Fruit fly (Drosophila melanogaster) whole organism, embryonic: Measurements from ENCODE around the gene CG9389.

Experiments used
- Abd-B ChIP-seq: fragments of 200-800 bp; sonication (Bioruptor generic); optimal IDR thresholded peaks from 2 replicates; lab custom pipeline; 2018; ENCODE audit warnings: missing biosample characterization, mild to moderate bottlenecking, missing genetic modification characterization, moderate library complexity
- Atf-2 ChIP-seq: fragments of 200-800 bp; sonication (Bioruptor generic); optimal IDR thresholded peaks from 2 replicates; lab custom pipeline; 2016; ENCODE audit warnings: missing biosample characterization, missing genetic modification characterization
- CG10209 ChIP-seq: fragments of 200-800 bp; sonication (Bioruptor generic); optimal IDR thresholded peaks from 3 replicates; lab custom pipeline; 2017; ENCODE audit warnings: missing biosample characterization, mild to moderate bottlenecking, missing genetic modification characterization, missing genetic modification reagents
- CG12236 ChIP-seq: fragments of 200-800 bp; sonication (Bioruptor generic); optimal IDR thresholded peaks from 2 replicates; lab custom pipeline; 2016; ENCODE audit warnings: missing biosample characterization, missing genetic modification characterization
- CG12659 ChIP-seq: fragments of 200-800 bp; sonication (Bioruptor generic); optimal IDR thresholded peaks from 3 replicates; lab custom pipeline; 2017; ENCODE audit warnings: mild to moderate bottlenecking, missing biosample characterization, missing genetic modification reagents, missing genetic modification characterization
- CG13624 ChIP-seq: fragments of 200-800 bp; sonication (Bioruptor generic); optimal IDR thresholded peaks from 2 replicates; lab custom pipeline; 2016; ENCODE audit warnings: missing biosample characterization, missing genetic modification characterization
- CG17359 ChIP-seq: fragments of 200-800 bp; sonication (Bioruptor generic); optimal IDR thresholded peaks from 3 replicates; lab custom pipeline; 2018; ENCODE audit warnings: missing biosample characterization, mild to moderate bottlenecking, missing genetic modification characterization, moderate library complexity
- CG17829 ChIP-seq: fragments of 200-800 bp; optimal IDR thresholded peaks from 2 replicates; lab custom pipeline; 2019; ENCODE audit warnings: missing biosample characterization, mild to moderate bottlenecking, missing genetic modification characterization, moderate library complexity
- CG18619 ChIP-seq: fragments of 200-800 bp; sonication (Bioruptor generic); optimal IDR thresholded peaks from 3 replicates; lab custom pipeline; 2017; ENCODE audit warnings: missing biosample characterization, mild to moderate bottlenecking, missing genetic modification characterization
- CG2199 ChIP-seq: fragments of 200-800 bp; sonication (Bioruptor generic); IDR thresholded peaks from 3 replicates; pipeline ENCODE4 v1.3.6; 2022; ENCODE audit warnings: missing biosample characterization, missing genetic modification characterization
- CG30403 ChIP-seq: fragments of 200-800 bp; sonication (Bioruptor generic); optimal IDR thresholded peaks from 3 replicates; lab custom pipeline; 2016; ENCODE audit warnings: missing biosample characterization, missing genetic modification characterization
- CG32772 ChIP-seq: fragments of 200-800 bp; sonication (Bioruptor generic); IDR thresholded peaks from 2 replicates; pipeline ENCODE4 v1.3.6; 2022; ENCODE audit warnings: missing biosample characterization, missing genetic modification characterization
- CG4854 ChIP-seq: fragments of 200-800 bp; sonication (Bioruptor generic); optimal IDR thresholded peaks from 2 replicates; lab custom pipeline; 2016; ENCODE audit warnings: missing biosample characterization, missing genetic modification characterization, inconsistent platforms
- CG7271 ChIP-seq: fragments of 200-800 bp; sonication (Bioruptor generic); optimal IDR thresholded peaks from 2 replicates; lab custom pipeline; 2018; ENCODE audit warnings: missing biosample characterization, mild to moderate bottlenecking, missing genetic modification characterization, moderate library complexity
- CG7786 ChIP-seq: fragments of 200-800 bp; sonication (Bioruptor generic); optimal IDR thresholded peaks from 2 replicates; lab custom pipeline; 2016; ENCODE audit warnings: missing biosample characterization, missing genetic modification characterization
- CG8281 ChIP-seq: fragments of 200-800 bp; sonication (Bioruptor generic); optimal IDR thresholded peaks from 2 replicates; lab custom pipeline; 2018; ENCODE audit warnings: missing biosample characterization, mild to moderate bottlenecking, missing genetic modification characterization, moderate library complexity
- HLH54F ChIP-seq: fragments of 200-800 bp; sonication (Bioruptor generic); optimal IDR thresholded peaks from 3 replicates; lab custom pipeline; 2016; ENCODE audit warnings: missing biosample characterization, missing genetic modification characterization
- HLHmδ ChIP-seq: fragments of 200-800 bp; sonication (Bioruptor generic); optimal IDR thresholded peaks from 2 replicates; lab custom pipeline; 2018; ENCODE audit warnings: missing biosample characterization, mild to moderate bottlenecking, missing genetic modification characterization, moderate library complexity
- Hmx ChIP-seq: fragments of 200-800 bp; sonication (Bioruptor generic); optimal IDR thresholded peaks from 2 replicates; lab custom pipeline; 2016; ENCODE audit warnings: missing biosample characterization, missing genetic modification characterization
- MTF-1 ChIP-seq: fragments of 200-800 bp; sonication (Bioruptor generic); optimal IDR thresholded peaks from 2 replicates; lab custom pipeline; 2018; ENCODE audit warnings: missing biosample characterization, mild to moderate bottlenecking, missing genetic modification characterization, borderline replicate concordance
- Nf-YB ChIP-seq: fragments of 200-800 bp; sonication (Bioruptor generic); optimal IDR thresholded peaks from 3 replicates; lab custom pipeline; 2019; ENCODE audit warnings: missing biosample characterization, mild to moderate bottlenecking, missing genetic modification characterization, moderate library complexity
- Nf-YC ChIP-seq: fragments of 200-800 bp; optimal IDR thresholded peaks from 3 replicates; lab custom pipeline; 2019; ENCODE audit warnings: missing biosample characterization, mild to moderate bottlenecking, missing genetic modification characterization, moderate library complexity
- Oli ChIP-seq: fragments of 200-800 bp; sonication (Bioruptor generic); optimal IDR thresholded peaks from 2 replicates; lab custom pipeline; 2018; ENCODE audit warnings: missing biosample characterization, mild to moderate bottlenecking, missing genetic modification characterization, moderate library complexity
- Optix ChIP-seq: fragments of 200-800 bp; sonication (Bioruptor generic); IDR thresholded peaks from 3 replicates; pipeline ENCODE4 v1.3.6; 2022; ENCODE audit warnings: missing biosample characterization, missing genetic modification characterization
- Ptx1 ChIP-seq: fragments of 200-800 bp; sonication (Bioruptor generic); IDR thresholded peaks from 2 replicates; pipeline ENCODE4 v1.3.6; 2022; ENCODE audit warnings: missing biosample characterization, missing genetic modification characterization
- Side ChIP-seq: fragments of 200-800 bp; sonication (Bioruptor generic); optimal IDR thresholded peaks from 2 replicates; lab custom pipeline; 2016; ENCODE audit warnings: missing biosample characterization, missing genetic modification characterization
- Sox102F ChIP-seq: fragments of 200-800 bp; sonication (Bioruptor generic); optimal IDR thresholded peaks from 2 replicates; lab custom pipeline; 2018; ENCODE audit warnings: missing biosample characterization, mild to moderate bottlenecking, missing genetic modification characterization, moderate library complexity
- Sry-β ChIP-seq: fragments of 200-800 bp; sonication (Bioruptor generic); optimal IDR thresholded peaks from 2 replicates; lab custom pipeline; 2018; ENCODE audit warnings: missing biosample characterization, mild to moderate bottlenecking, missing genetic modification characterization, moderate library complexity
- al ChIP-seq: fragments of 200-800 bp; sonication (Bioruptor generic); IDR thresholded peaks from 2 replicates; pipeline ENCODE4 v1.3.6; 2022; ENCODE audit warnings: missing biosample characterization, missing genetic modification characterization
- cas ChIP-seq: fragments of 200-800 bp; sonication (Bioruptor generic); IDR thresholded peaks from 2 replicates; pipeline ENCODE4 v1.3.6; 2022; ENCODE audit warnings: missing biosample characterization, missing genetic modification characterization
- dmrt99B ChIP-seq: fragments of 200-800 bp; sonication (Bioruptor generic); optimal IDR thresholded peaks from 2 replicates; lab custom pipeline; 2018; ENCODE audit warnings: missing biosample characterization, mild to moderate bottlenecking, missing genetic modification characterization, moderate library complexity
- ems ChIP-seq: fragments of 200-800 bp; sonication (Bioruptor generic); optimal IDR thresholded peaks from 3 replicates; lab custom pipeline; 2016; ENCODE audit warnings: missing biosample characterization, missing genetic modification characterization
- esg ChIP-seq: fragments of 200-800 bp; sonication (Bioruptor generic); conservative IDR thresholded peaks from 2 replicates; pipeline ENCODE4 v1.3.6; 2022; ENCODE audit warnings: missing biosample characterization, missing genetic modification characterization
- fu2 ChIP-seq: fragments of 200-800 bp; sonication (Bioruptor generic); optimal IDR thresholded peaks from 2 replicates; lab custom pipeline; 2016; ENCODE audit warnings: missing biosample characterization, missing genetic modification characterization
- hkb ChIP-seq, 2 experiments: fragments of 200-800 bp in 1 of 2; fragments of >200 bp in 1 of 2; sonication (Bioruptor generic) in 1 of 2; IDR thresholded peaks in 1 of 2; optimal IDR thresholded peaks in 1 of 2; 2 replicates each; pipeline versions ENCODE4 v1.3.6 to Lab custom; 2017 to 2022; ENCODE audit warnings: missing biosample characterization in 1 of 2, missing genetic modification characterization in 1 of 2
- ken ChIP-seq: fragments of 200-800 bp; sonication (Bioruptor generic); IDR thresholded peaks from 3 replicates; pipeline ENCODE4 v1.3.6; 2022; ENCODE audit warnings: missing biosample characterization, missing genetic modification characterization
- lilli ChIP-seq: fragments of 200-800 bp; sonication (Bioruptor generic); optimal IDR thresholded peaks from 3 replicates; lab custom pipeline; 2016; ENCODE audit warnings: missing biosample characterization, missing genetic modification characterization
- lmd ChIP-seq: fragments of 200-800 bp; sonication (Bioruptor generic); IDR thresholded peaks from 2 replicates; pipeline ENCODE4 v1.3.6; 2022; ENCODE audit warnings: missing biosample characterization, missing genetic modification characterization
- lola ChIP-seq, 3 experiments: fragments of >200 bp in 2 of 3; fragments of 200-800 bp in 1 of 3; sonication (Bioruptor generic) in 1 of 3; optimal IDR thresholded peaks; 2 replicates each; lab custom pipeline; 2017 to 2019; ENCODE audit warnings: missing biosample characterization in 3 of 3, missing genetic modification characterization in 3 of 3, mild to moderate bottlenecking in 1 of 3, moderate library complexity in 1 of 3
- sima ChIP-seq: fragments of 200-800 bp; sonication (Bioruptor generic); optimal IDR thresholded peaks from 2 replicates; lab custom pipeline; 2016; ENCODE audit warnings: missing biosample characterization, missing genetic modification characterization
- slp2 ChIP-seq: fragments of 200-800 bp; sonication (Bioruptor generic); optimal IDR thresholded peaks from 2 replicates; lab custom pipeline; 2016; ENCODE audit warnings: missing biosample characterization, missing genetic modification characterization
- sna ChIP-seq: fragments of 200-800 bp; sonication (Bioruptor generic); IDR thresholded peaks from 2 replicates; pipeline ENCODE4 v1.3.6; 2022; ENCODE audit warnings: missing biosample characterization, missing genetic modification characterization; ENCODE audit not compliant: partially characterized antibody
- sqz ChIP-seq: fragments of 200-800 bp; sonication (Bioruptor generic); optimal IDR thresholded peaks from 3 replicates; lab custom pipeline; 2018; ENCODE audit warnings: missing biosample characterization, mild to moderate bottlenecking, missing genetic modification characterization
- ttk ChIP-seq: fragments of 200-800 bp; sonication (Bioruptor generic); IDR thresholded peaks from 2 replicates; pipeline ENCODE4 v2.1.2; 2022; ENCODE audit warnings: missing biosample characterization, missing genetic modification characterization
- vvl ChIP-seq: fragments of 200-800 bp; sonication (Bioruptor generic); IDR thresholded peaks from 2 replicates; pipeline ENCODE4 v1.3.6; 2022; ENCODE audit warnings: missing biosample characterization, missing genetic modification characterization
- wor ChIP-seq: fragments of 200-800 bp; sonication (Bioruptor generic); IDR thresholded peaks from 2 replicates; pipeline ENCODE4 v1.3.6; 2022; ENCODE audit warnings: missing biosample characterization, missing genetic modification characterization
- zfh1 ChIP-seq: fragments of 200-800 bp; sonication (Bioruptor generic); IDR thresholded peaks from 3 replicates; pipeline ENCODE4 v1.3.6; 2022; ENCODE audit warnings: missing biosample characterization, missing genetic modification characterization

The CG9389 gene

DNA sequence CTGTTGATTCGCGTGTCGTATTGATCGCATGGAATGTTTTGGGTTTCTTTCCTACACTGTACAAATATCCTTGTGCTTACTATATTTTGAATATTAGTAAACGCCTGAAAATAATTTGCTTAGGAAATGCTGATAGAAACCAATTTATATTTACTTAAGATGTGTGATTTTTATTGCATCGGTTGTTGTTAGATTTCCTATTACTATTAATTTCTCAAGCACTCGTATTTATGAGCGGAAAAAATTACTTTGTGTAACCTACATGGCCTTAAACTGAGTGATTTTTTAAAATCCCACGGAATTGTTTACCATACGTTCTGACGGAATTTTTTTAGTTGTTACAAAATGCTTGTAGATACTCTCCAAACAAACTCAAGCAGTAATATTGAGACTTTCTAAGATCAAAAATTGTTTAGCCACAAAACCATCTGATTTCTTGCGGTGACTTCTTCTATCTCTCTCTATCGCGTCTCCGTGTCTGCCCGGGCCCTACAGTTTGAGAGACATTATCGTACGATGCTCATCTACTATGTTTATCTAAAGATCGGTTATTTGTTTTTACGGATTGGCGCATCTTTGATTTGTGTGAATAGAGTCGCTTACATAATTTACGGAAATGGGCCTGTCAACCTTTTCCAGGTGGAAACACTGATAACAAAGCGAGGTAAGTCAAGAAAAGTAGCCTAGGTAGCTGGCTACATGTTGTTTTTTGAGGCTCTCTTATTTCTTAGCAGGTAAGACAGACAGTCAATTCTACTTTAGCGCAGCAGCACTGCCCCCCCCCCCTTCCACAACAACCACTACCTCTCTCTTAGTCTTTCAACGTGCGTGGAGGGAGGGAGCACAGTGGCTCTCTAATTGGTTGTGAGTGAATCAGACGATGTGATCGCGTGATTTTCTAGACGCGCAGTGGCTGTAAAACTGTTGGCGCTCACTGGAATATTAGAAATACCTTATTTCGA, 6.2 kb upstream of the CG9389 start (continued):
- TF ChIP-seq CG17359 (tag; lab: Kevin White, UChicago) (peak; percentile 48), CG2199 (GFP tag; lab: Robert Waterston, UW) (peak; percentile 45; the same call in 1 of the 3 replicates), Nf-YC (tag; lab: Kevin White, UChicago) (peak; percentile 36), CG32772 (GFP tag; lab: Robert Waterston, UW) (0 out of 2 replicates have a peak, but pooled peaks have one; percentile 11), ems (GFP tag; lab: Kevin White, UChicago) (peak; percentile 40), ken (GFP tag; lab: Robert Waterston, UW) (no peak), lmd (GFP tag; lab: Robert Waterston, UW) (peak; percentile 52), HLH54F (GFP tag; lab: Kevin White, UChicago) (peak; percentile 51), Side (GFP tag; lab: Kevin White, UChicago) (peak; percentile 51), zfh1 (GFP tag; lab: Robert Waterston, UW) (peak; percentile 34; the same call in 1 of the 3 replicates), sqz (peak; percentile 29), CG13624 (peak; percentile 50), Atf-2 (GFP tag; lab: Kevin White, UChicago) (peak; percentile 65), CG12236 (GFP tag; lab: Kevin White, UChicago) (peak; percentile 27), Optix (GFP tag; lab: Robert Waterston, UW) (no peak), CG7271 (no peak), CG4854 (GFP tag; lab: Kevin White, UChicago) (peak; percentile 41), dmrt99B (tag; lab: Kevin White, UChicago) (peak; percentile 75), slp2 (peak; percentile 48), lola (GFP tag; optimal IDR thresholded peaks at IDR 0.05; lab: Kevin White, UChicago) (peak in 1 of 3 experiments; percentile 79), CG17829 (peak; percentile 77), CG8281 (tag; lab: Kevin White, UChicago) (peak; percentile 16), MTF-1 (GFP tag; lab: Kevin White, UChicago) (peak; percentile 1), CG10209 (GFP tag; lab: Kevin White, UChicago) (peak; percentile 60), Sry-β (GFP tag; lab: Kevin White, UChicago) (no peak), CG7786 (GFP tag; lab: Kevin White, UChicago) (peak; percentile 68), fu2 (GFP tag; lab: Kevin White, UChicago) (peak; percentile 40), wor (GFP tag; lab: Robert Waterston, UW) (no peak), ttk (GFP tag; lab: Robert Waterston, UW) (0 out of 2 replicates have a peak, but pooled peaks have one; percentile 11), Hmx (GFP tag; lab: Kevin White, UChicago) (peak; percentile 69), cas (GFP tag; lab: Robert Waterston, UW) (no peak), Abd-B (GFP tag; lab: Kevin White, UChicago) (peak; percentile 20), Oli (peak; percentile 78), Sox102F (peak; percentile 73), sna (GFP tag; lab: Robert Waterston, UW) (no peak), HLHmδ (GFP tag; lab: Kevin White, UChicago) (no peak), CG18619 (GFP tag; lab: Kevin White, UChicago) (peak; percentile 59), hkb (optimal IDR thresholded peaks at IDR 0.05; lab: Kevin White, UChicago) (no peak), hkb (GFP tag; IDR thresholded peaks at IDR 0.05; lab: Robert Waterston, UW) (0 out of 2 replicates have a peak, but pooled peaks have one; percentile 39), esg (GFP tag; lab: Robert Waterston, UW) (peak; percentile 36), CG12659 (GFP tag; lab: Kevin White, UChicago) (peak; percentile 52), Ptx1 (GFP tag; lab: Robert Waterston, UW) (peak; percentile 60), al (peak; percentile 19; the same call in 1 of the 2 replicates), CG30403 (GFP tag; lab: Kevin White, UChicago) (peak; percentile 76), sima (GFP tag; lab: Kevin White, UChicago) (peak; percentile 25), Nf-YB (peak; percentile 51), lilli (peak; percentile 64), vvl (GFP tag; lab: Robert Waterston, UW) (peak; percentile 7; the same call in 1 of the 2 replicates)
